Worm (Caenorhabditis elegans): Measurements from ENCODE around the gene scav-2.

Gene scav-2

ce11 chrIII:13528513-13529249, 26.5 kb downstream of the scav-2 start:
- peak; percentile 74 for TF ChIP-seq fos-1 (tag; optimal IDR thresholded peaks at IDR 0.05)
- TF ChIP-seq nhr-11 (tag; optimal IDR thresholded peaks at IDR 0.05): no peak
- no peak for TF ChIP-seq elt-3 (tag; optimal IDR thresholded peaks at IDR 0.05)

ce11 chrIII:13527424-13528097, 27.6 kb downstream of the scav-2 start, which contains the start of gene lron-13:
Gene lron-13, plus strand, starts transcription at chrIII:13527438.
- TF ChIP-seq nhr-10 (tag; optimal IDR thresholded peaks at IDR 0.05) (no peak), sma-9 (GFP tag; optimal IDR thresholded peaks at IDR 0.05) (peak; percentile 9), sma-9 (tag; optimal IDR thresholded peaks at IDR 0.05) (no peak), unc-62 (GFP tag; optimal IDR thresholded peaks at IDR 0.05) (no peak), fos-1 (tag; optimal IDR thresholded peaks at IDR 0.05) (peak; percentile 74)

- no peak for TF ChIP-seq ama-1 (optimal IDR thresholded peaks at IDR 0.05)
- TF ChIP-seq F13H6.1 (tag; optimal IDR thresholded peaks at IDR 0.05): no peak
- TF ChIP-seq C34F6.9 (tag; optimal IDR thresholded peaks at IDR 0.05): no peak
- no peak for TF ChIP-seq sma-9 (GFP tag; optimal IDR thresholded peaks at IDR 0.05)
- no peak for TF ChIP-seq sma-9 (tag; optimal IDR thresholded peaks at IDR 0.05)
- no peak for TF ChIP-seq nhr-11 (tag; optimal IDR thresholded peaks at IDR 0.05)
- no peak for TF ChIP-seq blmp-1 (tag; optimal IDR thresholded peaks at IDR 0.05; ENCODE audit: insufficient read depth)
- TF ChIP-seq egl-27 (tag; optimal IDR thresholded peaks at IDR 0.05): no peak
- no peak for TF ChIP-seq elt-1 (tag; optimal IDR thresholded peaks at IDR 0.05)
- no peak for TF ChIP-seq sem-4 (tag; optimal IDR thresholded peaks at IDR 0.05)
- TF ChIP-seq nhr-23 (tag; optimal IDR thresholded peaks at IDR 0.05): no peak
- no peak for TF ChIP-seq sma-3 (GFP tag; optimal IDR thresholded peaks at IDR 0.05)
- no peak for TF ChIP-seq peb-1 (tag; optimal IDR thresholded peaks at IDR 0.05)
- no peak for TF ChIP-seq lsy-2 (tag; optimal IDR thresholded peaks at IDR 0.05)
- TF ChIP-seq ceh-16 (tag; optimal IDR thresholded peaks at IDR 0.05): no peak
- no peak for TF ChIP-seq skn-1 (tag; optimal IDR thresholded peaks at IDR 0.05)
- no peak for TF ChIP-seq zag-1 (tag; optimal IDR thresholded peaks at IDR 0.05)
Observed at ce11 chrIII:13526702-13527101, 28.4 kb downstream of the scav-2 start.

ce11 chrIII:13526191-13526590, 28.9 kb downstream of the scav-2 start:
- TF ChIP-seq aly-2 (tag; optimal IDR thresholded peaks at IDR 0.05) (no peak), fos-1 (tag; optimal IDR thresholded peaks at IDR 0.05) (peak; percentile 93)

- no peak for TF ChIP-seq Y55F3AM.14 (GFP tag; optimal IDR thresholded peaks at IDR 0.05)
- TF ChIP-seq aly-2 (tag; optimal IDR thresholded peaks at IDR 0.05): no peak
- TF ChIP-seq nhr-21 (tag; optimal IDR thresholded peaks at IDR 0.05): no peak
- no peak for TF ChIP-seq ceh-82 (tag; optimal IDR thresholded peaks at IDR 0.05)
Observed at ce11 chrIII:13525118-13525839, 29.9 kb downstream of the scav-2 start.

ce11 chrIII:13524021-13524420, 31.1 kb downstream of the scav-2 start, which contains the start of gene pod-1:
Gene pod-1, minus strand, starts transcription at chrIII:13524121.
- TF ChIP-seq F13H6.1 (tag; optimal IDR thresholded peaks at IDR 0.05) (no peak), lin-11 (tag; optimal IDR thresholded peaks at IDR 0.05) (no peak), ama-1 (optimal IDR thresholded peaks at IDR 0.05) (no peak), nhr-11 (tag; optimal IDR thresholded peaks at IDR 0.05) (no peak), ceh-16 (tag; optimal IDR thresholded peaks at IDR 0.05) (no peak), mab-5 (tag; optimal IDR thresholded peaks at IDR 0.05) (no peak), lin-13 (GFP tag; optimal IDR thresholded peaks at IDR 0.05) (no peak), nhr-23 (tag; optimal IDR thresholded peaks at IDR 0.05) (no peak), nhr-25 (tag; optimal IDR thresholded peaks at IDR 0.05) (no peak), mbf-1 (tag; optimal IDR thresholded peaks at IDR 0.05) (no peak), lin-39 (tag; optimal IDR thresholded peaks at IDR 0.05) (no peak), sma-9 (GFP tag; optimal IDR thresholded peaks at IDR 0.05) (no peak), sma-9 (tag; optimal IDR thresholded peaks at IDR 0.05) (no peak), gmeb-1 (tag; optimal IDR thresholded peaks at IDR 0.05) (no peak), ZK546.5 (tag; optimal IDR thresholded peaks at IDR 0.05) (no peak), mdl-1 (tag; optimal IDR thresholded peaks at IDR 0.05) (no peak)
